Fruit fly (Drosophila melanogaster): Measurements from ENCODE around the gene Naa20B.

The Naa20B gene

dm6 chr2L:13236194-13236593 is 21.1 kb upstream of the Naa20B start, which contains the start of gene Jhbp14:
Gene Jhbp14, plus strand, starts transcription at chr2L:13236494.
- TF ChIP-seq CG15601 (tag; optimal IDR thresholded peaks at IDR 0.05) (no peak), Elba2 (GFP tag; optimal IDR thresholded peaks at IDR 0.05) (no peak)

dm6 chr2L:13239689-13240088 is 17.6 kb upstream of the Naa20B start, which contains the start of gene Jhbp13:
Gene Jhbp13, plus strand, starts transcription at chr2L:13239989.
- TF ChIP-seq CG10565 (GFP tag; optimal IDR thresholded peaks at IDR 0.05) (no peak), pzg (GFP tag; optimal IDR thresholded peaks at IDR 0.05) (no peak), CG12391 (tag; optimal IDR thresholded peaks at IDR 0.05) (no peak), Dfd (GFP tag; optimal IDR thresholded peaks at IDR 0.05) (no peak), gce (GFP tag; IDR thresholded peaks at IDR 0.05) (no peak), CG6689 (GFP tag; IDR thresholded peaks at IDR 0.05) (no peak), fd64A (GFP tag; optimal IDR thresholded peaks at IDR 0.05) (no peak), CG2712 (tag; optimal IDR thresholded peaks at IDR 0.05) (no peak), Med (GFP tag) (no peak), row (GFP tag; IDR thresholded peaks at IDR 0.05) (no peak), CG2889 (GFP tag; IDR thresholded peaks at IDR 0.05) (no peak), rib (GFP tag; IDR thresholded peaks at IDR 0.05) (no peak), Lhr (GFP tag; optimal IDR thresholded peaks at IDR 0.05) (no peak), CG10543 (GFP tag; optimal IDR thresholded peaks at IDR 0.05) (no peak), CG6254 (GFP tag; optimal IDR thresholded peaks at IDR 0.05) (no peak), CG12769 (tag; optimal IDR thresholded peaks at IDR 0.05) (no peak), CG6765 (GFP tag; optimal IDR thresholded peaks at IDR 0.05) (no peak), dm (GFP tag; optimal IDR thresholded peaks at IDR 0.05) (no peak)

dm6 chr2L:13244759-13245308 is 12.4 kb upstream of the Naa20B start:
- no peak for TF ChIP-seq Dll (GFP tag; IDR thresholded peaks at IDR 0.05; ENCODE audit: partially characterized antibody)
- TF ChIP-seq CG2199 (GFP tag; IDR thresholded peaks at IDR 0.05), result peak; percentile 69; the same call in 1 of the 3 replicates
- peak; percentile 60 for TF ChIP-seq Med (GFP tag)
- peak; percentile 95 for TF ChIP-seq pros (GFP tag; optimal IDR thresholded peaks at IDR 0.05)
- TF ChIP-seq Neu2 (GFP tag; optimal IDR thresholded peaks at IDR 0.05; ENCODE audit: borderline replicate concordance), result no peak
- TF ChIP-seq sens (GFP tag), result peak; percentile 81
- TF ChIP-seq CG17328 (GFP tag; IDR thresholded peaks at IDR 0.05), result 0 out of 2 replicates have a peak, but pooled peaks have one; percentile 14
- TF ChIP-seq grau (tag; optimal IDR thresholded peaks at IDR 0.05), result no peak
- TF ChIP-seq zen (tag; optimal IDR thresholded peaks at IDR 0.05), result peak; percentile 10
- no peak for TF ChIP-seq Doc2 (GFP tag; IDR thresholded peaks at IDR 0.05)
- no peak for TF ChIP-seq CG4820 (GFP tag; optimal IDR thresholded peaks at IDR 0.05)
- TF ChIP-seq CG34376 (GFP tag; optimal IDR thresholded peaks at IDR 0.05), result no peak
- TF ChIP-seq CG3163 (GFP tag; optimal IDR thresholded peaks at IDR 0.05), result no peak

dm6 chr2L:13245855-13246645 is 11.2 kb upstream of the Naa20B start, which contains the start of gene CG16820:
Gene CG16820, plus strand, starts transcription at chr2L:13246232.
- TF ChIP-seq Deaf1 (tag; optimal IDR thresholded peaks at IDR 0.05) (peak; percentile 93), kah (GFP tag; optimal IDR thresholded peaks at IDR 0.05) (no peak), chm (GFP tag; IDR thresholded peaks at IDR 0.05) (no peak), ash1 (GFP tag; optimal IDR thresholded peaks at IDR 0.05) (no peak), CG7372 (GFP tag; IDR thresholded peaks at IDR 0.05) (no peak), CG16813 (GFP tag; IDR thresholded peaks at IDR 0.05; ENCODE audit: partially characterized antibody) (no peak), mirr (GFP tag; optimal IDR thresholded peaks at IDR 0.05) (no peak), ac (GFP tag; optimal IDR thresholded peaks at IDR 0.05) (no peak), CG7963 (GFP tag; IDR thresholded peaks at IDR 0.05; ENCODE audit: partially characterized antibody) (no peak), chinmo (GFP tag; IDR thresholded peaks at IDR 0.05; ENCODE audit: partially characterized antibody) (peak; percentile 56; the same call in 1 of the 4 replicates), CG11085 (GFP tag; IDR thresholded peaks at IDR 0.05) (no peak), CG6654 (GFP tag; optimal IDR thresholded peaks at IDR 0.05) (peak; percentile 54), CG1233 (GFP tag; optimal IDR thresholded peaks at IDR 0.05) (no peak), Mes4 (GFP tag; optimal IDR thresholded peaks at IDR 0.05) (no peak)

Data from whole organism, embryonic.